Worm (Caenorhabditis elegans) whole organism, L4 larva: Measurements from ENCODE around the gene C17H12.12.
A peak's percentile ranks its signal among the peaks of the same experiment; 100 is the strongest.

Source experiments
- D1046.2 ChIP-seq: fragments of 200-800 bp; sonication (Bioruptor generic); IDR thresholded peaks from 2 replicates; pipeline ENCODE4 v1.3.6; 2022; ENCODE audit warnings: missing genetic modification characterization, missing compliant biosample characterization
- F10B5.3 ChIP-seq: sonication (generic microtip); optimal IDR thresholded peaks from 2 replicates; lab custom pipeline; 2016; ENCODE audit warnings: mild to moderate bottlenecking, missing genetic modification characterization, missing compliant biosample characterization
- F37D6.2 ChIP-seq: sonication (generic microtip); optimal IDR thresholded peaks from 2 replicates; lab custom pipeline; 2016; ENCODE audit warnings: mild to moderate bottlenecking, missing genetic modification characterization, missing compliant biosample characterization
- T20F7.1 ChIP-seq: fragments of 200-800 bp; sonication (Bioruptor generic); optimal IDR thresholded peaks from 2 replicates; lab custom pipeline; 2018; ENCODE audit warnings: mild to moderate bottlenecking, missing genetic modification characterization, missing compliant biosample characterization
- T26A8.4 ChIP-seq: fragments of 200-800 bp; sonication (Bioruptor generic); IDR thresholded peaks from 2 replicates; pipeline ENCODE4 v1.3.6; 2022; ENCODE audit warnings: missing genetic modification characterization, missing compliant biosample characterization
- ZK337.2 ChIP-seq: fragments of 200-800 bp; sonication (Bioruptor generic); IDR thresholded peaks from 2 replicates; pipeline ENCODE4 v1.3.6; 2022; ENCODE audit warnings: missing genetic modification reagents, missing genetic modification characterization, missing compliant biosample characterization
- aha-1 ChIP-seq: fragments of 150-350 bp; peaks from one replicate; lab custom pipeline; 2014; ENCODE audit warnings: missing biosample characterization, missing genetic modification characterization
- aly-2 ChIP-seq: sonication (generic microtip); optimal IDR thresholded peaks from 2 replicates; lab custom pipeline; 2018; ENCODE audit warnings: missing biosample characterization, missing genetic modification characterization
- arid-1 ChIP-seq: fragments of 200-800 bp; sonication (Bioruptor generic); conservative IDR thresholded peaks from 2 replicates; pipeline ENCODE4 v1.3.6; 2022; ENCODE audit warnings: missing genetic modification reagents, missing genetic modification characterization, missing compliant biosample characterization
- ceh-20 ChIP-seq: fragments of 200-800 bp; sonication (Bioruptor generic); IDR thresholded peaks from 2 replicates; pipeline ENCODE4 v1.3.6; 2022; ENCODE audit warnings: missing genetic modification reagents, missing genetic modification characterization, missing compliant biosample characterization
- ceh-62 ChIP-seq: sonication (generic microtip); optimal IDR thresholded peaks from 2 replicates; lab custom pipeline; 2017; ENCODE audit warnings: missing biosample characterization, missing genetic modification characterization
- ctbp-1 ChIP-seq: fragments of 200-800 bp; sonication (Bioruptor generic); IDR thresholded peaks from 2 replicates; pipeline ENCODE4 v1.3.6; 2022; ENCODE audit warnings: missing genetic modification reagents, missing genetic modification characterization, missing compliant biosample characterization
- daf-8 ChIP-seq: fragments of 200-800 bp; sonication (Bioruptor generic); IDR thresholded peaks from 2 replicates; pipeline ENCODE4 v1.3.6; 2022; ENCODE audit warnings: missing genetic modification characterization, missing compliant biosample characterization
- dmd-6 ChIP-seq: fragments of 200-800 bp; sonication (Bioruptor generic); IDR thresholded peaks from 2 replicates; pipeline ENCODE4 v1.3.6; 2022; ENCODE audit warnings: missing genetic modification reagents, missing genetic modification characterization, missing compliant biosample characterization
- dpl-1 ChIP-seq: fragments of 150-350 bp; optimal IDR thresholded peaks from 2 replicates; lab custom pipeline; 2014; ENCODE audit warnings: missing biosample characterization, missing genetic modification reagents, missing genetic modification characterization
- duxl-1 ChIP-seq: sonication (generic microtip); optimal IDR thresholded peaks from 2 replicates; lab custom pipeline; 2016; ENCODE audit warnings: mild to moderate bottlenecking, missing genetic modification characterization, moderate library complexity, missing compliant biosample characterization; ENCODE audit not compliant: poor library complexity
- dve-1 ChIP-seq: sonication (generic microtip); optimal IDR thresholded peaks from 2 replicates; lab custom pipeline; 2017; ENCODE audit warnings: antibody characterized with exemption, mild to moderate bottlenecking, missing genetic modification characterization, missing compliant biosample characterization; ENCODE audit not compliant: insufficient read depth
- egl-27 ChIP-seq: sonication (generic microtip); optimal IDR thresholded peaks from 3 replicates; lab custom pipeline; 2017; ENCODE audit warnings: missing biosample characterization, missing genetic modification reagents, missing genetic modification characterization
- fkh-10 ChIP-seq: fragments of 150-350 bp; optimal IDR thresholded peaks from 2 replicates; lab custom pipeline; 2014; ENCODE audit warnings: missing biosample characterization, missing genetic modification reagents, missing genetic modification characterization
- hif-1 ChIP-seq, 2 experiments: sonication (generic microtip); optimal IDR thresholded peaks; 2 replicates each; lab custom pipeline; 2016 to 2017; ENCODE audit warnings: missing compliant biosample characterization in 2 of 2, missing genetic modification characterization in 2 of 2, missing genetic modification reagents in 2 of 2, missing genotype in 2 of 2, mild to moderate bottlenecking in 1 of 2
- hlh-30 ChIP-seq: sonication (generic microtip); optimal IDR thresholded peaks from 2 replicates; lab custom pipeline; 2017; ENCODE audit warnings: antibody characterized with exemption, mild to moderate bottlenecking, missing genetic modification characterization, missing compliant biosample characterization; ENCODE audit not compliant: insufficient read depth
- hmg-1.1 ChIP-seq: fragments of 200-800 bp; sonication (Bioruptor generic); IDR thresholded peaks from 2 replicates; pipeline ENCODE4 v1.3.6; 2022; ENCODE audit warnings: missing genetic modification reagents, missing genetic modification characterization, missing compliant biosample characterization
- lim-7 ChIP-seq: fragments of 200-800 bp; sonication (Bioruptor generic); IDR thresholded peaks from 2 replicates; pipeline ENCODE4 v1.3.6; 2022; ENCODE audit warnings: missing genetic modification characterization, missing compliant biosample characterization
- lin-1 ChIP-seq: fragments of 200-800 bp; sonication (Bioruptor generic); IDR thresholded peaks from 2 replicates; pipeline ENCODE4 v1.3.6; 2022; ENCODE audit warnings: missing genetic modification reagents, missing genetic modification characterization, missing compliant biosample characterization
- lin-38 ChIP-seq: fragments of 200-800 bp; sonication (Bioruptor generic); IDR thresholded peaks from 2 replicates; pipeline ENCODE4 v1.3.6; 2022; ENCODE audit warnings: missing genetic modification reagents, missing genetic modification characterization, missing compliant biosample characterization
- lsy-2 ChIP-seq, 2 experiments: fragments of 150-350 bp in 1 of 2; sonication (generic microtip) in 1 of 2; optimal IDR thresholded peaks; 2 replicates each; lab custom pipeline; 2014 to 2017; ENCODE audit warnings: missing biosample characterization in 2 of 2, missing genetic modification characterization in 2 of 2
- madf-5 ChIP-seq, 2 experiments: fragments of 200-800 bp; sonication (Bioruptor generic); IDR thresholded peaks; 2 replicates each; pipeline ENCODE4 v1.3.6; 2022; ENCODE audit warnings: missing compliant biosample characterization in 2 of 2, missing genetic modification characterization in 2 of 2
- mdl-1 ChIP-seq, 2 experiments: fragments of 150-350 bp in 1 of 2; sonication (generic microtip) in 1 of 2; optimal IDR thresholded peaks; 2 replicates each; lab custom pipeline; 2014 to 2017; ENCODE audit warnings: missing biosample characterization in 2 of 2, missing genetic modification characterization in 2 of 2
- mep-1 ChIP-seq: fragments of 150-350 bp; sonication (generic microtip); optimal IDR thresholded peaks from 3 replicates; lab custom pipeline; 2014; ENCODE audit warnings: missing biosample characterization, missing genetic modification characterization
- mes-2 ChIP-seq: sonication (generic microtip); optimal IDR thresholded peaks from 2 replicates; lab custom pipeline; 2016; ENCODE audit warnings: missing genotype, mild to moderate bottlenecking, missing genetic modification characterization, missing compliant biosample characterization; ENCODE audit not compliant: poor library complexity, severe bottlenecking
- nhr-11 ChIP-seq: fragments of 150-350 bp; optimal IDR thresholded peaks from 2 replicates; lab custom pipeline; 2014; ENCODE audit warnings: missing biosample characterization, missing genetic modification characterization
- nhr-28 ChIP-seq: fragments of 150-350 bp; optimal IDR thresholded peaks from 2 replicates; lab custom pipeline; 2014; ENCODE audit warnings: missing biosample characterization, missing genetic modification characterization
- nhr-42 ChIP-seq: fragments of 200-800 bp; sonication (Bioruptor generic); IDR thresholded peaks from 2 replicates; pipeline ENCODE4 v1.3.6; 2022; ENCODE audit warnings: missing genetic modification characterization, missing compliant biosample characterization
- nhr-76 ChIP-seq: fragments of 150-350 bp; optimal IDR thresholded peaks from 2 replicates; lab custom pipeline; 2014; ENCODE audit warnings: missing biosample characterization, missing genetic modification characterization
- nhr-77 ChIP-seq: fragments of 150-350 bp; optimal IDR thresholded peaks from 2 replicates; lab custom pipeline; 2014; ENCODE audit warnings: missing biosample characterization, missing genetic modification characterization
- pha-4 ChIP-seq, 2 experiments: fragments of 150-350 bp in 1 of 2; fragments of 200-800 bp in 1 of 2; sonication (Bioruptor generic) in 1 of 2; IDR thresholded peaks in 1 of 2; optimal IDR thresholded peaks in 1 of 2; 2 replicates each; pipeline versions ENCODE4 v1.3.6 to Lab custom; 2014 to 2022; ENCODE audit warnings: missing genetic modification characterization in 2 of 2, missing genetic modification reagents in 2 of 2, missing biosample characterization in 1 of 2, missing compliant biosample characterization in 1 of 2
- php-3 ChIP-seq: fragments of 200-800 bp; sonication (Bioruptor generic); IDR thresholded peaks from 2 replicates; pipeline ENCODE4 v1.3.6; 2022; ENCODE audit warnings: missing genetic modification reagents, missing genetic modification characterization, missing compliant biosample characterization
- pqm-1 ChIP-seq: sonication (generic microtip); optimal IDR thresholded peaks from 2 replicates; lab custom pipeline; 2017; ENCODE audit warnings: missing biosample characterization, missing genetic modification characterization
- saeg-2 ChIP-seq: fragments of 200-800 bp; sonication (Bioruptor generic); IDR thresholded peaks from 2 replicates; pipeline ENCODE4 v1.3.6; 2022; ENCODE audit warnings: missing genetic modification reagents, missing genetic modification characterization, missing compliant biosample characterization
- skn-1 ChIP-seq: fragments of 150-350 bp; optimal IDR thresholded peaks from 2 replicates; lab custom pipeline; 2014; ENCODE audit warnings: missing biosample characterization, missing genetic modification characterization
- spr-1 ChIP-seq: sonication (generic microtip); optimal IDR thresholded peaks from 2 replicates; lab custom pipeline; 2016; ENCODE audit warnings: mild to moderate bottlenecking, missing genetic modification characterization, missing compliant biosample characterization
- unc-62 ChIP-seq, 3 experiments: fragments of 150-350 bp in 1 of 3; sonication (generic microtip); optimal IDR thresholded peaks in 2 of 3; peaks in 1 of 3; 1 replicate in 1 of 3; 2 replicates in 2 of 3; lab custom pipeline; 2014 to 2017; ENCODE audit warnings: missing biosample characterization in 3 of 3, missing genetic modification characterization in 3 of 3, missing genetic modification reagents in 3 of 3, missing genotype in 1 of 3
- vab-7 ChIP-seq: fragments of 200-800 bp; sonication (Bioruptor generic); IDR thresholded peaks from 2 replicates; pipeline ENCODE4 v1.3.6; 2022; ENCODE audit warnings: missing genetic modification reagents, missing genetic modification characterization, missing compliant biosample characterization
- zip-2 ChIP-seq: fragments of 150-350 bp; optimal IDR thresholded peaks from 2 replicates; lab custom pipeline; 2014; ENCODE audit warnings: missing biosample characterization, missing genetic modification characterization

C17H12.12 gene

ce11 chrIV:6834705-6835104 lies 39.0 kb downstream of the C17H12.12 start:
- TF ChIP-seq fkh-10 (GFP tag; lab: Kevin White, UChicago) (peak; percentile 86), aly-2 (tag; lab: Kevin White, UChicago) (no peak), ZK337.2 (GFP tag; lab: Robert Waterston, UW) (peak; percentile 62; the same call in 1 of the 2 replicates)

ce11 chrIV:6836769-6837168 lies 41.0 kb downstream of the C17H12.12 start:
- TF ChIP-seq aha-1 (tag; lab: Kevin White, UChicago) (peak; percentile 92), nhr-28 (tag; lab: Kevin White, UChicago) (no peak), egl-27 (no peak), hlh-30 (tag; lab: Kevin White, UChicago) (peak; percentile 35), ceh-20 (GFP tag; lab: Robert Waterston, UW) (0 out of 2 replicates have a peak, but pooled peaks have one; percentile 43)

- TF ChIP-seq T26A8.4 (GFP tag; lab: Robert Waterston, UW) (no peak; the same call in none of the 2 replicates), hif-1 (tag; optimal IDR thresholded peaks at IDR 0.05; lab: Kevin White, UChicago) (peak in 1 of 2 experiments; percentile 93), hmg-1.1 (peak; percentile 79), madf-5 (GFP tag; IDR thresholded peaks at IDR 0.05; lab: Robert Waterston, UW) (no peak), dpl-1 (GFP tag; lab: Kevin White, UChicago) (peak; percentile 28), mdl-1 (tag; optimal IDR thresholded peaks at IDR 0.05; lab: Kevin White, UChicago) (peak; percentile 28 to 62), D1046.2 (GFP tag; lab: Robert Waterston, UW) (no peak), unc-62 (GFP tag; optimal IDR thresholded peaks at IDR 0.05 in 1 of 2; lab: Kevin White, UChicago) (no peak), unc-62 (tag; optimal IDR thresholded peaks at IDR 0.05; lab: Kevin White, UChicago) (no peak), hlh-30 (tag; lab: Kevin White, UChicago) (peak; percentile 80), dve-1 (tag; lab: Kevin White, UChicago) (peak; percentile 93), pha-4 (GFP tag; IDR thresholded peaks at IDR 0.05; lab: Robert Waterston, UW) (peak; percentile 54), pha-4 (tag; optimal IDR thresholded peaks at IDR 0.05; lab: Kevin White, UChicago) (peak; percentile 89), dmd-6 (GFP tag; lab: Robert Waterston, UW) (peak; percentile 94), nhr-42 (GFP tag; lab: Robert Waterston, UW) (0 out of 2 replicates have a peak, but pooled peaks have one; percentile 14), nhr-76 (tag; lab: Kevin White, UChicago) (peak; percentile 56), fkh-10 (GFP tag; lab: Kevin White, UChicago) (peak; percentile 33), nhr-11 (tag; lab: Kevin White, UChicago) (peak; percentile 85), F10B5.3 (tag; lab: Kevin White, UChicago) (peak; percentile 38), saeg-2 (GFP tag; lab: Robert Waterston, UW) (peak; percentile 70; the same call in 1 of the 2 replicates), ctbp-1 (GFP tag; lab: Robert Waterston, UW) (peak; percentile 84), spr-1 (tag; lab: Kevin White, UChicago) (peak; percentile 40), ceh-62 (tag; lab: Kevin White, UChicago) (no peak), skn-1 (no peak), vab-7 (GFP tag; lab: Robert Waterston, UW) (peak; percentile 27; the same call in 1 of the 2 replicates), zip-2 (tag; lab: Kevin White, UChicago) (peak; percentile 3), ZK337.2 (GFP tag; lab: Robert Waterston, UW) (peak; percentile 98), daf-8 (GFP tag; lab: Robert Waterston, UW) (no peak), lim-7 (GFP tag; lab: Robert Waterston, UW) (no peak), lin-38 (GFP tag; lab: Robert Waterston, UW) (peak; percentile 45; the same call in 1 of the 2 replicates), php-3 (GFP tag; lab: Robert Waterston, UW) (peak; percentile 70), duxl-1 (tag; lab: Kevin White, UChicago) (no peak), pqm-1 (peak; percentile 46), nhr-77 (tag; lab: Kevin White, UChicago) (peak; percentile 52), F37D6.2 (tag; lab: Kevin White, UChicago) (peak; percentile 51), arid-1 (GFP tag; lab: Robert Waterston, UW) (no peak), mep-1 (tag; lab: Kevin White, UChicago) (peak; percentile 86), T20F7.1 (peak; percentile 55), lsy-2 (tag; optimal IDR thresholded peaks at IDR 0.05; lab: Kevin White, UChicago) (peak; percentile 48 to 80), lin-1 (GFP tag; lab: Robert Waterston, UW) (0 out of 2 replicates have a peak, but pooled peaks have one; percentile 37), mes-2 (tag; lab: Kevin White, UChicago) (peak; percentile 1)
These were observed 43.4 kb downstream of the C17H12.12 start for ce11 chrIV:6839091-6839522.
